Worm (Caenorhabditis elegans): ENCODE results near the gene skr-4.

DNA sequence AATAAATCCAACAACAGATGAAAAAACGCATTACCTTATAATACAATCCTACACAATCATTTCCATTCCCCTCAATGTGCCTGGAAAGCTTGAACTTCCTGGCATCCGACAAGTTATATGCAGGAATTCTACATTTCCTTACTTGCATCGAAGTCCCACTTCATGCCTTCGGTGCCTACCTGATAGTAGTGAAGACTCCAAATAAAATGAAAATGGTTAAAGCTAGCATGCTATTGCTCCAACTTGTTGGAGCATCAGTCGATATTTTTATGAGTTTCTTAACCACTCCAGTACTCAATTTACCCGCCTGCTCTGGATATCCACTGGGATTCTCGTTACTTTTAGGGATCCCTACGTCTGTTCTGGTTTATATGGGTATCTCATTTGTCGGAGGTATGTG is 41.6 kb downstream of the skr-4 start, which contains the start of gene srh-171:
- no peak for TF ChIP-seq hlh-15 (tag; optimal IDR thresholded peaks at IDR 0.05)
- no peak for TF ChIP-seq pha-2 (tag; optimal IDR thresholded peaks at IDR 0.05)
- no peak for TF ChIP-seq ceh-31 (tag; optimal IDR thresholded peaks at IDR 0.05)
- TF ChIP-seq T23F11.4 (GFP tag; optimal IDR thresholded peaks at IDR 0.05) = no peak
